Fruit fly (Drosophila melanogaster) whole organism, embryonic: Measurements from ENCODE around the gene Vti1b.

Experiments used
- Asciz ChIP-seq: fragments of 200-800 bp; sonication (Bioruptor generic); optimal IDR thresholded peaks from 2 replicates; lab custom pipeline; 2017; ENCODE audit warnings: missing biosample characterization, mild to moderate bottlenecking, missing genetic modification characterization, missing genetic modification reagents
- Bdp1 ChIP-seq: fragments of 200-800 bp; sonication (Bioruptor generic); optimal IDR thresholded peaks from 3 replicates; lab custom pipeline; 2016; ENCODE audit warnings: missing biosample characterization, missing genetic modification characterization
- Bgb ChIP-seq: fragments of 200-800 bp; sonication (Bioruptor generic); IDR thresholded peaks from 2 replicates; pipeline ENCODE4 v1.3.6; 2022; ENCODE audit warnings: missing biosample characterization, missing genetic modification characterization; ENCODE audit not compliant: partially characterized antibody
- Bteb2 ChIP-seq: fragments of 200-800 bp; sonication (Bioruptor generic); optimal IDR thresholded peaks from 2 replicates; lab custom pipeline; 2016; ENCODE audit warnings: missing biosample characterization, missing genetic modification characterization
- CG10431 ChIP-seq: fragments of 200-800 bp; sonication (Bioruptor generic); optimal IDR thresholded peaks from 3 replicates; lab custom pipeline; 2018; ENCODE audit warnings: missing biosample characterization, mild to moderate bottlenecking, missing genetic modification characterization
- CG11723 ChIP-seq: fragments of 200-800 bp; sonication (Bioruptor generic); optimal IDR thresholded peaks from 2 replicates; lab custom pipeline; 2017; ENCODE audit warnings: missing biosample characterization, mild to moderate bottlenecking, missing genetic modification characterization
- CG12155 ChIP-seq: fragments of 200-800 bp; sonication (Bioruptor generic); optimal IDR thresholded peaks from 3 replicates; lab custom pipeline; 2016; ENCODE audit warnings: missing biosample characterization, missing genetic modification characterization
- CG12299 ChIP-seq: fragments of 200-800 bp; sonication (Bioruptor generic); optimal IDR thresholded peaks from 2 replicates; lab custom pipeline; 2018; ENCODE audit warnings: missing biosample characterization, mild to moderate bottlenecking, missing genetic modification characterization
- CG14050 ChIP-seq: fragments of 200-800 bp; sonication (Bioruptor generic); IDR thresholded peaks from 3 replicates; pipeline ENCODE4 v1.3.6; 2022; ENCODE audit warnings: missing biosample characterization, missing genetic modification characterization
- CG18599 ChIP-seq: fragments of 200-800 bp; sonication (Bioruptor generic); optimal IDR thresholded peaks from 3 replicates; lab custom pipeline; 2017; ENCODE audit warnings: missing biosample characterization, missing genetic modification characterization, mild to moderate bottlenecking, moderate library complexity, missing genetic modification reagents
- CG30020 ChIP-seq: fragments of 200-800 bp; optimal IDR thresholded peaks from 2 replicates; lab custom pipeline; 2019; ENCODE audit warnings: missing biosample characterization, mild to moderate bottlenecking, missing genetic modification characterization, moderate library complexity
- CG32772 ChIP-seq: fragments of 200-800 bp; sonication (Bioruptor generic); IDR thresholded peaks from 2 replicates; pipeline ENCODE4 v1.3.6; 2022; ENCODE audit warnings: missing biosample characterization, missing genetic modification characterization
- CG33557 ChIP-seq: fragments of 200-800 bp; sonication (Bioruptor generic); optimal IDR thresholded peaks from 2 replicates; lab custom pipeline; 2019; ENCODE audit warnings: missing biosample characterization, mild to moderate bottlenecking, missing genetic modification characterization, moderate library complexity
- CG4360 ChIP-seq: fragments of 200-800 bp; sonication (Bioruptor generic); IDR thresholded peaks from 2 replicates; pipeline ENCODE4 v1.3.6; 2022; ENCODE audit warnings: missing biosample characterization, missing genetic modification characterization
- CG4424 ChIP-seq: fragments of 200-800 bp; sonication (Bioruptor generic); optimal IDR thresholded peaks from 3 replicates; lab custom pipeline; 2016; ENCODE audit warnings: missing biosample characterization, missing genetic modification characterization
- CG4730 ChIP-seq: fragments of 200-800 bp; sonication (Bioruptor generic); IDR thresholded peaks from 2 replicates; pipeline ENCODE4 v1.3.6; 2022; ENCODE audit warnings: missing biosample characterization, missing genetic modification characterization
- CG4820 ChIP-seq: fragments of 200-800 bp; sonication (Bioruptor generic); optimal IDR thresholded peaks from 3 replicates; lab custom pipeline; 2016; ENCODE audit warnings: missing biosample characterization, missing genetic modification characterization
- CG5953 ChIP-seq: fragments of 200-800 bp; sonication (Bioruptor generic); IDR thresholded peaks from 2 replicates; pipeline ENCODE4 v1.3.6; 2022; ENCODE audit warnings: missing biosample characterization, missing genetic modification characterization
- CG6683 ChIP-seq: fragments of 200-800 bp; sonication (Bioruptor generic); optimal IDR thresholded peaks from 2 replicates; lab custom pipeline; 2017; ENCODE audit warnings: missing biosample characterization, mild to moderate bottlenecking, missing genetic modification characterization, missing genetic modification reagents
- CG7963 ChIP-seq: fragments of 200-800 bp; sonication (Bioruptor generic); IDR thresholded peaks from 3 replicates; pipeline ENCODE4 v1.3.6; 2022; ENCODE audit warnings: missing biosample characterization, missing genetic modification characterization; ENCODE audit not compliant: partially characterized antibody
- CG9876 ChIP-seq: fragments of 200-800 bp; sonication (Bioruptor generic); optimal IDR thresholded peaks from 2 replicates; lab custom pipeline; 2016; ENCODE audit warnings: missing biosample characterization, missing genetic modification characterization
- CrebB ChIP-seq: fragments of 200-800 bp; sonication (Bioruptor generic); optimal IDR thresholded peaks from 3 replicates; lab custom pipeline; 2018; ENCODE audit warnings: missing biosample characterization, mild to moderate bottlenecking, missing genetic modification characterization
- Dfd ChIP-seq, 2 experiments: fragments of >200 bp; optimal IDR thresholded peaks; 2 replicates each; lab custom pipeline; 2017; ENCODE audit warnings: missing biosample characterization in 2 of 2, missing genetic modification characterization in 2 of 2
- E2f1 ChIP-seq: fragments of 200-800 bp; sonication (Bioruptor generic); IDR thresholded peaks from 2 replicates; pipeline ENCODE4 v1.3.6; 2022; ENCODE audit warnings: missing biosample characterization, missing genetic modification characterization
- Fer2 ChIP-seq: fragments of 200-800 bp; sonication (Bioruptor generic); optimal IDR thresholded peaks from 2 replicates; lab custom pipeline; 2018; ENCODE audit warnings: missing biosample characterization, mild to moderate bottlenecking, missing genetic modification characterization, moderate library complexity
- H2.0 ChIP-seq: fragments of 200-800 bp; sonication (Bioruptor generic); IDR thresholded peaks from 2 replicates; pipeline ENCODE4 v1.3.6; 2022; ENCODE audit warnings: missing biosample characterization, missing genetic modification characterization
- Hey ChIP-seq: fragments of 200-800 bp; sonication (Bioruptor generic); optimal IDR thresholded peaks from 3 replicates; lab custom pipeline; 2018; ENCODE audit warnings: missing biosample characterization, mild to moderate bottlenecking, missing genetic modification characterization
- Mad ChIP-seq: fragments of 200-800 bp; sonication (Bioruptor generic); optimal IDR thresholded peaks from 2 replicates; lab custom pipeline; 2016; ENCODE audit warnings: missing biosample characterization, missing genetic modification characterization
- NfI ChIP-seq: fragments of 200-800 bp; sonication (Bioruptor generic); optimal IDR thresholded peaks from 3 replicates; lab custom pipeline; 2018; ENCODE audit warnings: missing biosample characterization, mild to moderate bottlenecking, missing genetic modification characterization, moderate library complexity
- Ravus ChIP-seq: fragments of 200-800 bp; sonication (Bioruptor generic); IDR thresholded peaks from 2 replicates; pipeline ENCODE4 v1.3.6; 2022; ENCODE audit warnings: missing biosample characterization, missing genetic modification characterization
- Six4 ChIP-seq: fragments of 200-800 bp; sonication (Bioruptor generic); optimal IDR thresholded peaks from 2 replicates; lab custom pipeline; 2016; ENCODE audit warnings: missing biosample characterization, missing genetic modification characterization
- Sry-β ChIP-seq: fragments of 200-800 bp; sonication (Bioruptor generic); optimal IDR thresholded peaks from 2 replicates; lab custom pipeline; 2018; ENCODE audit warnings: missing biosample characterization, mild to moderate bottlenecking, missing genetic modification characterization, moderate library complexity
- TFAM ChIP-seq: fragments of 200-800 bp; sonication (Bioruptor generic); optimal IDR thresholded peaks from 2 replicates; lab custom pipeline; 2017; ENCODE audit warnings: missing biosample characterization, missing genetic modification characterization, inconsistent platforms
- Taf1 ChIP-seq: fragments of 200-800 bp; sonication (Bioruptor generic); IDR thresholded peaks from 2 replicates; pipeline ENCODE4 v1.3.6; 2022; ENCODE audit warnings: missing biosample characterization, missing genetic modification characterization
- Xbp1 ChIP-seq: fragments of 200-800 bp; sonication (Bioruptor generic); optimal IDR thresholded peaks from 3 replicates; lab custom pipeline; 2016; ENCODE audit warnings: missing biosample characterization, mild to moderate bottlenecking, missing genetic modification characterization
- ase ChIP-seq: fragments of 200-800 bp; sonication (Bioruptor generic); IDR thresholded peaks from 3 replicates; pipeline ENCODE4 v1.3.6; 2022; ENCODE audit warnings: missing biosample characterization, missing genetic modification characterization
- bab2 ChIP-seq: fragments of 200-800 bp; sonication (Bioruptor generic); optimal IDR thresholded peaks from 2 replicates; lab custom pipeline; 2016; ENCODE audit warnings: missing biosample characterization, missing genetic modification characterization
- cas ChIP-seq: fragments of 200-800 bp; sonication (Bioruptor generic); IDR thresholded peaks from 2 replicates; pipeline ENCODE4 v1.3.6; 2022; ENCODE audit warnings: missing biosample characterization, missing genetic modification characterization
- dm ChIP-seq: fragments of 200-800 bp; sonication (Bioruptor generic); optimal IDR thresholded peaks from 3 replicates; lab custom pipeline; 2016; ENCODE audit warnings: missing biosample characterization, missing genetic modification characterization
- grau ChIP-seq: fragments of 200-800 bp; optimal IDR thresholded peaks from 3 replicates; lab custom pipeline; 2019; ENCODE audit warnings: missing biosample characterization, mild to moderate bottlenecking, missing genetic modification characterization, moderate library complexity
- her ChIP-seq: fragments of 200-800 bp; sonication (Bioruptor generic); optimal IDR thresholded peaks from 2 replicates; lab custom pipeline; 2016; ENCODE audit warnings: missing biosample characterization, missing genetic modification characterization
- kay ChIP-seq: fragments of 200-800 bp; sonication (Bioruptor generic); optimal IDR thresholded peaks from 2 replicates; lab custom pipeline; 2016; ENCODE audit warnings: missing biosample characterization, missing genetic modification characterization
- ken ChIP-seq: fragments of 200-800 bp; sonication (Bioruptor generic); IDR thresholded peaks from 3 replicates; pipeline ENCODE4 v1.3.6; 2022; ENCODE audit warnings: missing biosample characterization, missing genetic modification characterization
- nau ChIP-seq: fragments of 200-800 bp; sonication (Bioruptor generic); optimal IDR thresholded peaks from 3 replicates; lab custom pipeline; 2017; ENCODE audit warnings: missing biosample characterization, mild to moderate bottlenecking, missing genetic modification characterization, missing genetic modification reagents
- org-1 ChIP-seq: fragments of 200-800 bp; sonication (Bioruptor generic); optimal IDR thresholded peaks from 2 replicates; lab custom pipeline; 2017; ENCODE audit warnings: missing biosample characterization, missing genetic modification characterization
- p53 ChIP-seq: fragments of 200-800 bp; sonication (Bioruptor generic); optimal IDR thresholded peaks from 2 replicates; lab custom pipeline; 2016; ENCODE audit warnings: missing biosample characterization, missing genetic modification characterization
- pzg ChIP-seq: fragments of 200-800 bp; sonication (Bioruptor generic); optimal IDR thresholded peaks from 3 replicates; lab custom pipeline; 2018; ENCODE audit warnings: missing biosample characterization, mild to moderate bottlenecking, missing genetic modification characterization, moderate library complexity
- sens ChIP-seq: fragments of 200-800 bp; sonication (Bioruptor generic); peaks from one replicate; lab custom pipeline; 2016; ENCODE audit warnings: missing biosample characterization, missing genetic modification characterization
- tin ChIP-seq: fragments of 200-800 bp; sonication (Bioruptor generic); optimal IDR thresholded peaks from 3 replicates; lab custom pipeline; 2016; ENCODE audit warnings: missing biosample characterization, missing genetic modification characterization
- ttk ChIP-seq: fragments of 200-800 bp; sonication (Bioruptor generic); IDR thresholded peaks from 2 replicates; pipeline ENCODE4 v2.1.2; 2022; ENCODE audit warnings: missing biosample characterization, missing genetic modification characterization

Gene Vti1b

DNA sequence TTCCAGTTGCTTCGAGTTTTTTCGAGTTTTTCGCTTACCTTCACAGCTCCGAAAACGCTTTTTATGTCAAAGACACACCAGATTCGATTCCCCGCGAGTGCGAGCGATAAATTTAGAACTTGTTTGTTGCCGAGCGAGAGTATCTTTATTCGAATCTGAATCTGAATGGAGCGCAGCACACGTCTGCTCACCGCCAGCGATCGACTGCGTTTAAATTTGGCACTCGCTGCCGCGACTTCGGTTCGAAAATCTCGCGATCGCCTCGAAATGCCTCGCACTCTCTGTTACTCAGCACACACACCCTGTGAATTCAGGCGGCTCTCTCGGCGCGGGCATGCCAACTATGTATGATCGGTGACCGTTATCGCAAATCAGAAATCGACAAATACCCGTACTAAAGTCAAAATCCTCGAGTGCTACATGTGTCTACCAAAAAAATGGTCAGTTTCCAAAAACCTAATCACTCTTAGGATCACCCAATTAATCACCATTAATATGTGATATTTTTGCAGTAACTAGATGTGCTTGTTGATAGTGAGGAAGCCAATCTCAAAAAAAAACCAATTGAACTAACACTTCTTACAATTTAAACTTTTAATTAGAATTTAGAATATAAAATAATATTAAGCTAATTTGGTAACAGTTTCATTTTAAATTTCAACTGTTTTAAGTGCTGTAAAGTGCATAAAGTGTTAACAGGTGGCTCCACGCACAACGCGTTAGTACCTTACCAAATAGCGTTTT, 2.3 kb downstream of the Vti1b start, which contains the start of gene Vha100-2 (continued):
- TF ChIP-seq cas (GFP tag; lab: Robert Waterston, UW) (0 out of 2 replicates have a peak, but pooled peaks have one; percentile 33), pzg (GFP tag; lab: Kevin White, UChicago) (peak; percentile 88), Asciz (no peak), grau (peak; percentile 27), CG4820 (GFP tag; lab: Kevin White, UChicago) (peak; percentile 19), H2.0 (GFP tag; lab: Robert Waterston, UW) (peak; percentile 45), ken (peak; percentile 48; the same call in 2 of the 3 replicates), Ravus (GFP tag; lab: Robert Waterston, UW) (no peak), Sry-β (no peak), CG18599 (GFP tag; lab: Kevin White, UChicago) (peak; percentile 38), tin (GFP tag; lab: Kevin White, UChicago) (no peak), CG10431 (GFP tag; lab: Kevin White, UChicago) (no peak), Xbp1 (GFP tag; lab: Kevin White, UChicago) (peak; percentile 7), org-1 (GFP tag; lab: Kevin White, UChicago) (no peak), ttk (GFP tag; lab: Robert Waterston, UW) (no peak), Hey (no peak), bab2 (GFP tag; lab: Kevin White, UChicago) (no peak), Bdp1 (GFP tag; lab: Kevin White, UChicago) (no peak), CrebB (tag; lab: Kevin White, UChicago) (peak; percentile 30), Bgb (GFP tag; lab: Robert Waterston, UW) (peak; percentile 66), Fer2 (tag; lab: Kevin White, UChicago) (no peak), CG9876 (no peak), Taf1 (no peak), nau (peak; percentile 9), CG11723 (GFP tag; lab: Kevin White, UChicago) (no peak), Six4 (GFP tag; lab: Kevin White, UChicago) (no peak), TFAM (no peak), her (GFP tag; lab: Kevin White, UChicago) (peak; percentile 52), CG12155 (GFP tag; lab: Kevin White, UChicago) (peak; percentile 94), CG7963 (GFP tag; lab: Robert Waterston, UW) (0 out of 3 replicates have a peak, but pooled peaks have one; percentile 33), p53 (GFP tag; lab: Kevin White, UChicago) (no peak), Dfd (GFP tag; optimal IDR thresholded peaks at IDR 0.05; lab: Kevin White, UChicago) (no peak), CG4424 (peak; percentile 23), Mad (GFP tag; lab: Kevin White, UChicago) (no peak), CG4730 (GFP tag; lab: Robert Waterston, UW) (no peak), CG5953 (GFP tag; lab: Robert Waterston, UW) (peak; percentile 61; the same call in 1 of the 2 replicates), CG30020 (tag; lab: Kevin White, UChicago) (no peak), ase (GFP tag; lab: Robert Waterston, UW) (no peak; the same call in 2 of the 3 replicates), CG12299 (no peak), sens (GFP tag; lab: Kevin White, UChicago) (peak; percentile 74), kay (peak; percentile 37), CG33557 (GFP tag; lab: Kevin White, UChicago) (no peak), CG6683 (GFP tag; lab: Kevin White, UChicago) (no peak), Bteb2 (GFP tag; lab: Kevin White, UChicago) (peak; percentile 23), CG32772 (0 out of 2 replicates have a peak, but pooled peaks have one; percentile 14), CG14050 (GFP tag; lab: Robert Waterston, UW) (no peak), CG4360 (GFP tag; lab: Robert Waterston, UW) (peak; percentile 13; the same call in 1 of the 2 replicates), dm (GFP tag; lab: Kevin White, UChicago) (no peak), E2f1 (GFP tag; lab: Robert Waterston, UW) (peak; percentile 50; the same call in 1 of the 2 replicates), NfI (GFP tag; lab: Kevin White, UChicago) (peak; percentile 0)
